Fruit fly (Drosophila melanogaster) whole organism, embryonic: Measurements from ENCODE around the gene CG5521.

ENCODE experiments used
- Asciz ChIP-seq: fragments of 200-800 bp; sonication (Bioruptor generic); optimal IDR thresholded peaks from 2 replicates; lab custom pipeline; 2017; ENCODE audit warnings: missing biosample characterization, mild to moderate bottlenecking, missing genetic modification characterization, missing genetic modification reagents
- Bgb ChIP-seq: fragments of 200-800 bp; sonication (Bioruptor generic); IDR thresholded peaks from 2 replicates; pipeline ENCODE4 v1.3.6; 2022; ENCODE audit warnings: missing biosample characterization, missing genetic modification characterization; ENCODE audit not compliant: partially characterized antibody
- CG10321 ChIP-seq: fragments of 200-800 bp; sonication (Bioruptor generic); IDR thresholded peaks from 2 replicates; pipeline ENCODE4 v1.3.6; 2022; ENCODE audit warnings: missing biosample characterization, missing genetic modification characterization
- CG10565 ChIP-seq: fragments of 200-800 bp; sonication (Bioruptor generic); optimal IDR thresholded peaks from 3 replicates; lab custom pipeline; 2016; ENCODE audit warnings: missing biosample characterization, mild to moderate bottlenecking, missing genetic modification characterization
- CG12104 ChIP-seq: fragments of 200-800 bp; sonication (Bioruptor generic); optimal IDR thresholded peaks from 3 replicates; lab custom pipeline; 2016; ENCODE audit warnings: missing biosample characterization, missing genetic modification characterization
- CG12391 ChIP-seq: fragments of 200-800 bp; sonication (Bioruptor generic); optimal IDR thresholded peaks from 3 replicates; lab custom pipeline; 2018; ENCODE audit warnings: missing biosample characterization, mild to moderate bottlenecking, missing genetic modification characterization, moderate library complexity
- CG13624 ChIP-seq: fragments of 200-800 bp; sonication (Bioruptor generic); optimal IDR thresholded peaks from 2 replicates; lab custom pipeline; 2016; ENCODE audit warnings: missing biosample characterization, missing genetic modification characterization
- CG14014 ChIP-seq: fragments of 200-800 bp; sonication (Bioruptor generic); IDR thresholded peaks from 2 replicates; pipeline ENCODE4 v1.3.6; 2022; ENCODE audit warnings: missing biosample characterization, missing genetic modification characterization
- CG15514 ChIP-seq: fragments of 200-800 bp; sonication (Bioruptor generic); optimal IDR thresholded peaks from 3 replicates; lab custom pipeline; 2017; ENCODE audit warnings: missing biosample characterization, missing genetic modification characterization, mild to moderate bottlenecking, moderate library complexity, missing genetic modification reagents
- CG16779 ChIP-seq: fragments of 200-800 bp; sonication (Bioruptor generic); IDR thresholded peaks from 2 replicates; pipeline ENCODE4 v1.3.6; 2022; ENCODE audit warnings: missing biosample characterization, missing genetic modification characterization
- CG17385 ChIP-seq: fragments of 200-800 bp; sonication (Bioruptor generic); optimal IDR thresholded peaks from 3 replicates; lab custom pipeline; 2018; ENCODE audit warnings: missing biosample characterization, mild to moderate bottlenecking, missing genetic modification characterization
- CG17568 ChIP-seq: fragments of 200-800 bp; sonication (Bioruptor generic); optimal IDR thresholded peaks from 2 replicates; lab custom pipeline; 2018; ENCODE audit warnings: missing biosample characterization, mild to moderate bottlenecking, missing genetic modification characterization, moderate library complexity
- CG32767 ChIP-seq: fragments of 200-800 bp; sonication (Bioruptor generic); IDR thresholded peaks from 2 replicates; pipeline ENCODE4 v1.3.6; 2022; ENCODE audit warnings: missing biosample characterization, missing genetic modification characterization
- CG34422 ChIP-seq: fragments of 200-800 bp; sonication (Bioruptor generic); IDR thresholded peaks from 3 replicates; pipeline ENCODE4 v1.3.6; 2022; ENCODE audit warnings: missing biosample characterization, missing genetic modification characterization
- CG4854 ChIP-seq: fragments of 200-800 bp; sonication (Bioruptor generic); optimal IDR thresholded peaks from 2 replicates; lab custom pipeline; 2016; ENCODE audit warnings: missing biosample characterization, missing genetic modification characterization, inconsistent platforms
- CG6813 ChIP-seq: fragments of 200-800 bp; sonication (Bioruptor generic); optimal IDR thresholded peaks from 2 replicates; lab custom pipeline; 2017; ENCODE audit warnings: missing biosample characterization, missing genetic modification characterization, mild to moderate bottlenecking, moderate library complexity, missing genetic modification reagents
- CG7556 ChIP-seq: fragments of 200-800 bp; sonication (Bioruptor generic); optimal IDR thresholded peaks from 2 replicates; lab custom pipeline; 2017; ENCODE audit warnings: missing biosample characterization, mild to moderate bottlenecking, missing genetic modification characterization
- CG7987 ChIP-seq: fragments of 200-800 bp; sonication (Bioruptor generic); optimal IDR thresholded peaks from 2 replicates; lab custom pipeline; 2018; ENCODE audit warnings: missing biosample characterization, mild to moderate bottlenecking, missing genetic modification characterization, moderate library complexity
- CG8290 ChIP-seq, 3 experiments: fragments of 200-800 bp; sonication (Bioruptor generic); optimal IDR thresholded peaks; 2 replicates each; lab custom pipeline; 2016 to 2019; ENCODE audit warnings: missing biosample characterization in 3 of 3, missing genetic modification characterization in 3 of 3, mild to moderate bottlenecking in 2 of 3, moderate library complexity in 1 of 3
- CG9932 ChIP-seq: fragments of 200-800 bp; sonication (Bioruptor generic); IDR thresholded peaks from 2 replicates; pipeline ENCODE4 v1.3.6; 2022; ENCODE audit warnings: missing biosample characterization, missing genetic modification characterization
- CHES-1-like ChIP-seq: fragments of 200-800 bp; sonication (Bioruptor generic); optimal IDR thresholded peaks from 2 replicates; lab custom pipeline; 2016; ENCODE audit warnings: missing biosample characterization, missing genetic modification characterization
- Dbx ChIP-seq: fragments of 200-800 bp; sonication (Bioruptor generic); IDR thresholded peaks from 3 replicates; pipeline ENCODE4 v1.3.6; 2022; ENCODE audit warnings: missing biosample characterization, missing genetic modification characterization
- Dref ChIP-seq: fragments of 200-800 bp; sonication (Bioruptor generic); IDR thresholded peaks from 2 replicates; pipeline ENCODE4 v1.3.6; 2022; ENCODE audit warnings: missing biosample characterization, missing genetic modification characterization
- Fer3 ChIP-seq: fragments of 200-800 bp; sonication (Bioruptor generic); optimal IDR thresholded peaks from 2 replicates; lab custom pipeline; 2018; ENCODE audit warnings: missing biosample characterization, mild to moderate bottlenecking, missing genetic modification characterization, moderate library complexity
- Meics ChIP-seq: fragments of 200-800 bp; sonication (Bioruptor generic); optimal IDR thresholded peaks from 2 replicates; lab custom pipeline; 2017; ENCODE audit warnings: missing biosample characterization, mild to moderate bottlenecking, missing genetic modification characterization
- PHDP ChIP-seq: fragments of 200-800 bp; sonication (Bioruptor generic); optimal IDR thresholded peaks from 3 replicates; lab custom pipeline; 2018; ENCODE audit warnings: missing biosample characterization, mild to moderate bottlenecking, missing genetic modification characterization, moderate library complexity
- Spps ChIP-seq: fragments of 200-800 bp; sonication (Bioruptor generic); optimal IDR thresholded peaks from 2 replicates; lab custom pipeline; 2018; ENCODE audit warnings: missing biosample characterization, mild to moderate bottlenecking, missing genetic modification characterization
- Sry-δ ChIP-seq: fragments of 200-800 bp; sonication (Bioruptor generic); optimal IDR thresholded peaks from 2 replicates; lab custom pipeline; 2016; ENCODE audit warnings: missing biosample characterization, missing genetic modification characterization
- abd-A ChIP-seq: fragments of 200-800 bp; sonication (Bioruptor generic); optimal IDR thresholded peaks from 3 replicates; lab custom pipeline; 2019; ENCODE audit warnings: missing biosample characterization, mild to moderate bottlenecking, missing genetic modification characterization, moderate library complexity
- ap ChIP-seq: fragments of 200-800 bp; sonication (Bioruptor generic); IDR thresholded peaks from 2 replicates; pipeline ENCODE4 v1.3.6; 2022; ENCODE audit warnings: missing biosample characterization, missing genetic modification characterization
- cas ChIP-seq: fragments of 200-800 bp; sonication (Bioruptor generic); IDR thresholded peaks from 2 replicates; pipeline ENCODE4 v1.3.6; 2022; ENCODE audit warnings: missing biosample characterization, missing genetic modification characterization
- caup ChIP-seq: fragments of 200-800 bp; sonication (Bioruptor generic); optimal IDR thresholded peaks from 3 replicates; lab custom pipeline; 2017; ENCODE audit warnings: missing biosample characterization, mild to moderate bottlenecking, missing genetic modification characterization, moderate library complexity; ENCODE audit not compliant: severe bottlenecking
- chm ChIP-seq: fragments of 200-800 bp; sonication (Bioruptor generic); IDR thresholded peaks from 2 replicates; pipeline ENCODE4 v1.3.6; 2022; ENCODE audit warnings: missing biosample characterization, missing genetic modification characterization
- cwo ChIP-seq: fragments of 200-800 bp; sonication (Bioruptor generic); optimal IDR thresholded peaks from 3 replicates; lab custom pipeline; 2017; ENCODE audit warnings: missing biosample characterization, missing genetic modification characterization, mild to moderate bottlenecking, moderate library complexity, missing genetic modification reagents
- dimm ChIP-seq: fragments of 200-800 bp; sonication (Bioruptor generic); IDR thresholded peaks from 2 replicates; pipeline ENCODE4 v1.3.6; 2022; ENCODE audit warnings: missing biosample characterization, missing genetic modification characterization
- esg ChIP-seq: fragments of 200-800 bp; sonication (Bioruptor generic); conservative IDR thresholded peaks from 2 replicates; pipeline ENCODE4 v1.3.6; 2022; ENCODE audit warnings: missing biosample characterization, missing genetic modification characterization
- exex ChIP-seq: fragments of 200-800 bp; sonication (Bioruptor generic); optimal IDR thresholded peaks from 4 replicates; lab custom pipeline; 2018; ENCODE audit warnings: missing biosample characterization, mild to moderate bottlenecking, missing genetic modification characterization, moderate library complexity
- gem ChIP-seq: fragments of 200-800 bp; sonication (Bioruptor generic); optimal IDR thresholded peaks from 2 replicates; lab custom pipeline; 2019; ENCODE audit warnings: missing biosample characterization, mild to moderate bottlenecking, missing genetic modification characterization, moderate library complexity
- grau ChIP-seq: fragments of 200-800 bp; optimal IDR thresholded peaks from 3 replicates; lab custom pipeline; 2019; ENCODE audit warnings: missing biosample characterization, mild to moderate bottlenecking, missing genetic modification characterization, moderate library complexity
- grn ChIP-seq: fragments of 200-800 bp; sonication (Bioruptor generic); optimal IDR thresholded peaks from 3 replicates; lab custom pipeline; 2017; ENCODE audit warnings: missing biosample characterization, missing genetic modification characterization
- lilli ChIP-seq: fragments of 200-800 bp; sonication (Bioruptor generic); optimal IDR thresholded peaks from 3 replicates; lab custom pipeline; 2016; ENCODE audit warnings: missing biosample characterization, missing genetic modification characterization
- maf-S ChIP-seq: fragments of 200-800 bp; sonication (Bioruptor generic); optimal IDR thresholded peaks from 2 replicates; lab custom pipeline; 2016; ENCODE audit warnings: missing biosample characterization, missing genetic modification characterization
- row ChIP-seq: fragments of 200-800 bp; sonication (Bioruptor generic); IDR thresholded peaks from 3 replicates; pipeline ENCODE4 v1.3.6; 2022; ENCODE audit warnings: missing biosample characterization, missing genetic modification characterization
- sim ChIP-seq: fragments of 200-800 bp; sonication (Bioruptor generic); IDR thresholded peaks from 2 replicates; pipeline ENCODE4 v1.3.6; 2022; ENCODE audit warnings: missing biosample characterization, missing genetic modification characterization
- slbo ChIP-seq: fragments of 200-800 bp; sonication (Bioruptor generic); IDR thresholded peaks from 2 replicates; pipeline ENCODE4 v1.3.6; 2022; ENCODE audit warnings: missing biosample characterization, missing genetic modification characterization
- sug ChIP-seq: fragments of 200-800 bp; optimal IDR thresholded peaks from 2 replicates; lab custom pipeline; 2019; ENCODE audit warnings: missing biosample characterization, mild to moderate bottlenecking, missing genetic modification characterization, moderate library complexity
- tio ChIP-seq: fragments of 200-800 bp; sonication (Bioruptor generic); optimal IDR thresholded peaks from 2 replicates; lab custom pipeline; 2017; ENCODE audit warnings: missing biosample characterization, missing genetic modification characterization, inconsistent platforms
- usp ChIP-seq: fragments of >200 bp; optimal IDR thresholded peaks from 2 replicates; lab custom pipeline; 2017; ENCODE audit warnings: missing biosample characterization, missing genetic modification characterization
- vvl ChIP-seq: fragments of 200-800 bp; sonication (Bioruptor generic); IDR thresholded peaks from 2 replicates; pipeline ENCODE4 v1.3.6; 2022; ENCODE audit warnings: missing biosample characterization, missing genetic modification characterization

CG5521 gene

DNA sequence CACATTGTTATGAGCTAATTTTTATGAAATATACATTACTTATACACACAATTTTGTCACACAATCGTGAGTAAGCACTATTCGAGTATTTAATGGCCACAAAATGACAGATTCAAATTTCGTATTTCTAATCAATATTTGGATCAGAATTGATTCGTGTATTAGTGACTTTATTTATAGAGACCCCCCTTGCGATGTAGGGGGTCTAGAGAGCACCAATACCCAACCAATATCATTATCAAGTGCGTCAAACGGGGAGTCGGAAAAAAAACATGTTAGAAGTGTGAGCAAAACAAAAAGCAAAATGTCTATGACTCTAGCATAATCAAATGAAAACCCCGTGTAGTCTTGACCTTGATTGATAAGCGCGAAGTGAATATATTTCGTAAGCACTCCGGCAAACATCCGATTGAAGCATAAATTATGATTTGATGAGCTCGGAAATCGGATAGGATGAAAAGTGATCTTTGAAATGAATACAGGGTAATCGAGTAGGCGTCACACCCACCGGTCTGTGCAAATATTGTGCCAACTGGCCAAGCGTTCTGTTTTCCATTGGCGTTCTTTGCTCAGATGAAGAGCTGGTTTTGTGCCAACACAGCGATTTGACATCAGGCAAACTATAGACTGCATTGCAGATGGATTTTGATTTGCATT lies 14.4 kb upstream of the CG5521 start (continued):
- TF ChIP-seq CG9932 (GFP tag; lab: Robert Waterston, UW) = 0 out of 2 replicates have a peak, but pooled peaks have one; percentile 29
- TF ChIP-seq CG15514 (GFP tag; lab: Kevin White, UChicago) = peak; percentile 33
- no peak for TF ChIP-seq sim (GFP tag; lab: Robert Waterston, UW)
- no peak for TF ChIP-seq cas (GFP tag; lab: Robert Waterston, UW)
- peak; percentile 62 for TF ChIP-seq caup (GFP tag; lab: Kevin White, UChicago)
- TF ChIP-seq CHES-1-like (GFP tag; lab: Kevin White, UChicago) = peak; percentile 52
- TF ChIP-seq exex (tag; lab: Kevin White, UChicago) = peak; percentile 85
- TF ChIP-seq grn (GFP tag; lab: Kevin White, UChicago) = peak; percentile 30
- no peak for TF ChIP-seq esg (GFP tag; lab: Robert Waterston, UW)
- no peak for TF ChIP-seq CG34422 (GFP tag; lab: Robert Waterston, UW)
- peak; percentile 51 for TF ChIP-seq abd-A
- TF ChIP-seq CG4854 (GFP tag; lab: Kevin White, UChicago) = peak; percentile 7
- TF ChIP-seq CG8290 (GFP tag; optimal IDR thresholded peaks at IDR 0.05; lab: Kevin White, UChicago) = no peak
- TF ChIP-seq CG8290 (tag; optimal IDR thresholded peaks at IDR 0.05; lab: Kevin White, UChicago) = peak in 1 of 2 experiments; percentile 57
- TF ChIP-seq Sry-δ (GFP tag; lab: Kevin White, UChicago) = peak; percentile 13
- peak; percentile 63 for TF ChIP-seq Meics
- peak; percentile 49 for TF ChIP-seq gem (tag; lab: Kevin White, UChicago)
- no peak for TF ChIP-seq CG10565 (GFP tag; lab: Kevin White, UChicago)
- peak; percentile 42 for TF ChIP-seq slbo (GFP tag; lab: Robert Waterston, UW)
- peak; percentile 31 for TF ChIP-seq CG6813
- no peak for TF ChIP-seq usp (GFP tag; lab: Kevin White, UChicago)
- peak; percentile 61 for TF ChIP-seq lilli (GFP tag; lab: Kevin White, UChicago)
- peak; percentile 12 for TF ChIP-seq maf-S (GFP tag; lab: Kevin White, UChicago)
- no peak for TF ChIP-seq CG16779 (GFP tag; lab: Robert Waterston, UW)
- TF ChIP-seq row (GFP tag; lab: Robert Waterston, UW) = peak; percentile 53; the same call in 2 of the 3 replicates
- peak; percentile 18 for TF ChIP-seq CG12104 (GFP tag; lab: Kevin White, UChicago)
- no peak for TF ChIP-seq Spps
- TF ChIP-seq Asciz (GFP tag; lab: Kevin White, UChicago) = peak; percentile 1
- 0 out of 2 replicates have a peak, but pooled peaks have one; percentile 16 for TF ChIP-seq CG14014 (GFP tag; lab: Robert Waterston, UW)
- no peak for TF ChIP-seq Bgb (GFP tag; lab: Robert Waterston, UW)
- TF ChIP-seq CG12391 (tag; lab: Kevin White, UChicago) = peak; percentile 23
- peak; percentile 32 for TF ChIP-seq CG17568 (GFP tag; lab: Kevin White, UChicago)
- TF ChIP-seq Fer3 (tag; lab: Kevin White, UChicago) = peak; percentile 25
- no peak for TF ChIP-seq CG32767
- TF ChIP-seq tio (GFP tag; lab: Kevin White, UChicago) = peak; percentile 26
- TF ChIP-seq CG7556 (GFP tag; lab: Kevin White, UChicago) = peak; percentile 25
- peak; percentile 3 for TF ChIP-seq PHDP (tag; lab: Kevin White, UChicago)
- TF ChIP-seq CG17385 (GFP tag; lab: Kevin White, UChicago) = peak; percentile 42
- TF ChIP-seq Dref (GFP tag; lab: Robert Waterston, UW) = no peak
- TF ChIP-seq sug (tag; lab: Kevin White, UChicago) = peak; percentile 99
- TF ChIP-seq dimm = no peak
- TF ChIP-seq chm = no peak
- TF ChIP-seq grau = peak; percentile 41
- no peak for TF ChIP-seq CG10321 (GFP tag; lab: Robert Waterston, UW)
- TF ChIP-seq ap = no peak
- TF ChIP-seq CG7987 (GFP tag; lab: Kevin White, UChicago) = peak; percentile 20
- TF ChIP-seq vvl (GFP tag; lab: Robert Waterston, UW) = peak; percentile 32; the same call in 1 of the 2 replicates
- peak; percentile 30 for TF ChIP-seq CG13624 (GFP tag; lab: Kevin White, UChicago)
- peak; percentile 36; the same call in 1 of the 3 replicates for TF ChIP-seq Dbx (GFP tag; lab: Robert Waterston, UW)
- peak; percentile 74 for TF ChIP-seq cwo
